4 worm cellular contexts compared by ENCODE assay signal in the genomic region with DNA sequence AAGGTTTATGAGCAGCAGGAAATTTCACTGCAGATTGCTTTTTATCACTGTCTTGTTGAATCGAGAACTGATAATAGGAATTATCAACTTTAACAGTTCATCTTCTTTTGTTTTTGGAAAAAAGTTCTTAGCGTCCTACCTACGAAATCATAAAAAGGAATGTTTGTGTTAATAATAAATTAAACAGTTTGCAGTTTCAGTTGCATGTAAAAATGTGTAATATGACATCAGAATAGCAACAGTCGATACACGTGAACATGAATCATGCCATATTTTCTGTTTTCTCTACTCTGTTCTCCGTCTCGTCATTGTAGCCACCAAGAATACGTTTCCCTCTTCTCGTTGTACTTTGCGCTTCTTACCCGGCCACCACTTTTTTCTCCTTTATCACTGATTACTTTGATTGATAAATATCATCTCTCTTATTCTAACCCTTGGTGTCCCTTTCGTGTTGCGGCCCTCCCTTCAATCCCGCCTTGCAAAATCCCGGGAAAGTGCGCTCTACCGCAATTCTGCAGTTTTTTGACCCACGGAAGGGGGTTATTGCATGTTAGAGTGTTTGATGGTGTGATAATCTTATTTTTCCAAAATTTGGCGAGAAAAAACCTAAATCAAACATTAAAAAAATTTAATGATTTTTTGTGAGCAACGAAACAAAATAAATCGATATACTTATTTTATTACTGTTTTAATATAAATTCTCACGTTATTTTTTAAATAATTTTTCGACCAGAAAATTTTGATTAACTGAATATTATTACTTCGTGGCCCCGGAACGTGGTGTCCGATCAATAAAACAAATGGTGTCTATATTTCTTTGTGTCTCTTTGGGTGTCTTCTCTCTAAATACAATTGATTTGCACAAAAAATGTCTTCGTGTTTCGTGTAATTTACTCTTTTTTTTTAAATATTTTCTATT.
A peak's percentile ranks its signal among the peaks of the same experiment; 100 is the strongest.
TF ChIP-seq lines count a peak whose summit lies in the region.

A gene (plus strand): TSS at position 869 of the 919 bp plus-strand sequence.

TF ChIP-seq in whole organism, L1 larva, 84 proteins besides CTCF, POLR2A, EP300 and RAD21 (continued from another document):
- peak; percentile 68 for TF ChIP-seq nhr-20 (tag; optimal IDR thresholded peaks at IDR 0.05; lab: Kevin White, UChicago)
- peak; percentile 53 for TF ChIP-seq nhr-19 (GFP tag; conservative IDR thresholded peaks at IDR 0.05; lab: Robert Waterston, UW)
- TF ChIP-seq efl-3 (GFP tag; optimal IDR thresholded peaks at IDR 0.05; lab: Kevin White, UChicago): no peak
- no peak for TF ChIP-seq unc-98 (GFP tag; IDR thresholded peaks at IDR 0.05; lab: Robert Waterston, UW)
- peak in 1 of 2 experiments; percentile 42 for TF ChIP-seq lsy-2 (tag; optimal IDR thresholded peaks at IDR 0.05; lab: Kevin White, UChicago)
- no peak for TF ChIP-seq nhr-28 (tag; optimal IDR thresholded peaks at IDR 0.05; lab: Kevin White, UChicago)
- TF ChIP-seq mep-1 (tag; optimal IDR thresholded peaks at IDR 0.05; lab: Kevin White, UChicago): peak; percentile 46
- TF ChIP-seq C16A3.4 (tag; optimal IDR thresholded peaks at IDR 0.05; lab: Kevin White, UChicago): peak; percentile 20
- TF ChIP-seq ceh-88 (GFP tag; IDR thresholded peaks at IDR 0.05; lab: Robert Waterston, UW): no peak
- TF ChIP-seq efl-1 (optimal IDR thresholded peaks at IDR 0.05; lab: Kevin White, UChicago): peak; percentile 4 to 22
- peak; percentile 10 to 88 for TF ChIP-seq efl-1 (GFP tag; optimal IDR thresholded peaks at IDR 0.05 in 1 of 2; lab: Kevin White, UChicago)
- peak; percentile 43 for TF ChIP-seq rnt-1 (tag; optimal IDR thresholded peaks at IDR 0.05; lab: Kevin White, UChicago)
- no peak for TF ChIP-seq hlh-4 (tag; optimal IDR thresholded peaks at IDR 0.05; lab: Kevin White, UChicago)
- peak; percentile 77 for TF ChIP-seq elt-2 (tag; optimal IDR thresholded peaks at IDR 0.05; lab: Kevin White, UChicago)
- TF ChIP-seq ces-1 (GFP tag; optimal IDR thresholded peaks at IDR 0.05; lab: Kevin White, UChicago): no peak
- TF ChIP-seq lin-13 (GFP tag; optimal IDR thresholded peaks at IDR 0.05; lab: Kevin White, UChicago): no peak
- TF ChIP-seq aly-2 (tag; optimal IDR thresholded peaks at IDR 0.05; lab: Kevin White, UChicago): no peak
- no peak for TF ChIP-seq ets-5 (GFP tag; IDR thresholded peaks at IDR 0.05; lab: Robert Waterston, UW)
- TF ChIP-seq blmp-1 (tag; optimal IDR thresholded peaks at IDR 0.05; lab: Kevin White, UChicago): peak; percentile 83
- TF ChIP-seq snu-23 (GFP tag; optimal IDR thresholded peaks at IDR 0.05; lab: Kevin White, UChicago): peak; percentile 65
- TF ChIP-seq sox-4 (tag; optimal IDR thresholded peaks at IDR 0.05; lab: Kevin White, UChicago): no peak
- TF ChIP-seq hpl-2 (GFP tag; optimal IDR thresholded peaks at IDR 0.05; lab: Kevin White, UChicago): no peak
- TF ChIP-seq nhr-90 (tag; optimal IDR thresholded peaks at IDR 0.05; lab: Kevin White, UChicago; ENCODE audit: poor library complexity): peak; percentile 14
- TF ChIP-seq isw-1 (GFP tag; IDR thresholded peaks at IDR 0.05; lab: Robert Waterston, UW): no peak
- TF ChIP-seq skn-1 (tag; optimal IDR thresholded peaks at IDR 0.05; lab: Kevin White, UChicago): peak; percentile 48
- peak; percentile 75 for TF ChIP-seq nhr-71 (tag; optimal IDR thresholded peaks at IDR 0.05; lab: Kevin White, UChicago)
- TF ChIP-seq nhr-77 (tag; optimal IDR thresholded peaks at IDR 0.05; lab: Kevin White, UChicago): no peak

TF ChIP-seq in whole organism, L2 larva, 48 proteins besides CTCF, POLR2A, EP300 and RAD21 (continued from another document):
- TF ChIP-seq sma-9 (GFP tag; optimal IDR thresholded peaks at IDR 0.05; lab: Kevin White, UChicago) (peak; percentile 71), sma-9 (tag; optimal IDR thresholded peaks at IDR 0.05; lab: Kevin White, UChicago) (no peak), nhr-237 (tag; optimal IDR thresholded peaks at IDR 0.05; lab: Kevin White, UChicago) (no peak), mdl-1 (tag; optimal IDR thresholded peaks at IDR 0.05; lab: Kevin White, UChicago) (peak in 1 of 2 experiments; percentile 5), ztf-1 (GFP tag; conservative IDR thresholded peaks at IDR 0.05; lab: Robert Waterston, UW) (no peak), F13H6.1 (tag; optimal IDR thresholded peaks at IDR 0.05; lab: Kevin White, UChicago) (peak; percentile 49), fos-1 (tag; optimal IDR thresholded peaks at IDR 0.05; lab: Kevin White, UChicago) (peak; percentile 60), blmp-1 (tag; optimal IDR thresholded peaks at IDR 0.05; lab: Kevin White, UChicago; ENCODE audit: insufficient read depth) (peak; percentile 58), lsy-2 (tag; optimal IDR thresholded peaks at IDR 0.05; lab: Kevin White, UChicago) (peak in 1 of 2 experiments; percentile 1)
TF ChIP-seq in whole organism, L2 larva: peak in this region for 13.

TF ChIP-seq in whole organism, L3 larva, 47 proteins besides CTCF, POLR2A, EP300 and RAD21 (continued from another document):
- TF ChIP-seq ceh-82 (tag; optimal IDR thresholded peaks at IDR 0.05; lab: Kevin White, UChicago) (no peak), nfya-1 (tag; optimal IDR thresholded peaks at IDR 0.05; lab: Kevin White, UChicago; ENCODE audit: insufficient read depth) (peak; percentile 18), ama-1 (optimal IDR thresholded peaks at IDR 0.05; lab: Kevin White, UChicago) (no peak), nhr-43 (tag; optimal IDR thresholded peaks at IDR 0.05; lab: Kevin White, UChicago; ENCODE audit: poor library complexity, severe bottlenecking) (peak; percentile 71)

TF ChIP-seq in whole organism, L4 larva, 104 proteins besides CTCF, POLR2A, EP300 and RAD21 (continued from another document):
- no peak for TF ChIP-seq R02D3.7 (tag; optimal IDR thresholded peaks at IDR 0.05; lab: Kevin White, UChicago)
- peak; percentile 59 for TF ChIP-seq nhr-48 (tag; optimal IDR thresholded peaks at IDR 0.05; lab: Kevin White, UChicago)
- no peak for TF ChIP-seq T26A8.4 (GFP tag; IDR thresholded peaks at IDR 0.05; lab: Robert Waterston, UW)
- peak; percentile 13 for TF ChIP-seq nhr-102 (tag; optimal IDR thresholded peaks at IDR 0.05; lab: Kevin White, UChicago)
- TF ChIP-seq nhr-6 (tag; optimal IDR thresholded peaks at IDR 0.05; lab: Kevin White, UChicago): peak; percentile 19
- no peak for TF ChIP-seq spr-3 (GFP tag; optimal IDR thresholded peaks at IDR 0.05; lab: Kevin White, UChicago)
- no peak for TF ChIP-seq egl-27 (tag; optimal IDR thresholded peaks at IDR 0.05; lab: Kevin White, UChicago)
- TF ChIP-seq pha-4 (GFP tag; IDR thresholded peaks at IDR 0.05; lab: Robert Waterston, UW): no peak
- TF ChIP-seq pha-4 (tag; optimal IDR thresholded peaks at IDR 0.05; lab: Kevin White, UChicago): no peak
- TF ChIP-seq unc-62 (GFP tag; optimal IDR thresholded peaks at IDR 0.05 in 1 of 2; lab: Kevin White, UChicago): peak in 1 of 2 experiments; percentile 11
- TF ChIP-seq unc-62 (tag; optimal IDR thresholded peaks at IDR 0.05; lab: Kevin White, UChicago): peak; percentile 13
- no peak for TF ChIP-seq fos-1 (tag; optimal IDR thresholded peaks at IDR 0.05; lab: Kevin White, UChicago)
- peak; percentile 38 for TF ChIP-seq gei-8 (GFP tag; optimal IDR thresholded peaks at IDR 0.05; lab: Kevin White, UChicago)
- TF ChIP-seq dmd-9 (GFP tag; IDR thresholded peaks at IDR 0.05; lab: Robert Waterston, UW): no peak
- TF ChIP-seq daf-16 (GFP tag; optimal IDR thresholded peaks at IDR 0.05; lab: Kevin White, UChicago): no peak
- peak; percentile 72 for TF ChIP-seq daf-16 (tag; optimal IDR thresholded peaks at IDR 0.05; lab: Kevin White, UChicago)
- TF ChIP-seq lin-1 (GFP tag; IDR thresholded peaks at IDR 0.05; lab: Robert Waterston, UW): no peak
- 0 out of 2 replicates have a peak, but pooled peaks have one; percentile 21 for TF ChIP-seq saeg-2 (GFP tag; IDR thresholded peaks at IDR 0.05; lab: Robert Waterston, UW)
- TF ChIP-seq lin-38 (GFP tag; IDR thresholded peaks at IDR 0.05; lab: Robert Waterston, UW): no peak
- peak; percentile 39 for TF ChIP-seq mep-1 (tag; optimal IDR thresholded peaks at IDR 0.05; lab: Kevin White, UChicago)
- TF ChIP-seq ctbp-1 (GFP tag; IDR thresholded peaks at IDR 0.05; lab: Robert Waterston, UW): 0 out of 2 replicates have a peak, but pooled peaks have one; percentile 30
- peak; percentile 67; the same call in 1 of the 2 replicates for TF ChIP-seq php-3 (GFP tag; IDR thresholded peaks at IDR 0.05; lab: Robert Waterston, UW)
- no peak for TF ChIP-seq daf-12 (tag; optimal IDR thresholded peaks at IDR 0.05; lab: Kevin White, UChicago)
- TF ChIP-seq Y48G9A.11 (GFP tag; IDR thresholded peaks at IDR 0.05; lab: Robert Waterston, UW): no peak
- no peak for TF ChIP-seq mdt-29 (GFP tag; IDR thresholded peaks at IDR 0.05; lab: Robert Waterston, UW)
- peak; percentile 60 for TF ChIP-seq nhr-11 (tag; optimal IDR thresholded peaks at IDR 0.05; lab: Kevin White, UChicago)
- no peak for TF ChIP-seq Y5F2A.4 (GFP tag; optimal IDR thresholded peaks at IDR 0.05; lab: Kevin White, UChicago)
- peak; percentile 93 for TF ChIP-seq nhr-28 (tag; optimal IDR thresholded peaks at IDR 0.05; lab: Kevin White, UChicago)
- no peak for TF ChIP-seq dmd-8 (GFP tag; IDR thresholded peaks at IDR 0.05; lab: Robert Waterston, UW)
- no peak for TF ChIP-seq ces-1 (GFP tag; optimal IDR thresholded peaks at IDR 0.05; lab: Kevin White, UChicago)
- no peak for TF ChIP-seq ceh-32 (tag; optimal IDR thresholded peaks at IDR 0.05; lab: Kevin White, UChicago; ENCODE audit: poor library complexity)
- no peak for TF ChIP-seq nhr-25 (tag; optimal IDR thresholded peaks at IDR 0.05; lab: Kevin White, UChicago; ENCODE audit: borderline replicate concordance, insufficient read depth)
- TF ChIP-seq daf-8 (GFP tag; IDR thresholded peaks at IDR 0.05; lab: Robert Waterston, UW): no peak
- no peak for TF ChIP-seq nhr-111 (GFP tag; optimal IDR thresholded peaks at IDR 0.05; lab: Kevin White, UChicago)
- TF ChIP-seq dve-1 (tag; optimal IDR thresholded peaks at IDR 0.05; lab: Kevin White, UChicago; ENCODE audit: insufficient read depth): peak; percentile 77
- TF ChIP-seq nhr-10 (tag; optimal IDR thresholded peaks at IDR 0.05; lab: Kevin White, UChicago): peak; percentile 63
- TF ChIP-seq hmg-1.1 (GFP tag; IDR thresholded peaks at IDR 0.05; lab: Robert Waterston, UW): 0 out of 2 replicates have a peak, but pooled peaks have one; percentile 42
- TF ChIP-seq hlh-11 (tag; optimal IDR thresholded peaks at IDR 0.05; lab: Kevin White, UChicago): peak; percentile 84
- TF ChIP-seq spr-1 (tag; optimal IDR thresholded peaks at IDR 0.05; lab: Kevin White, UChicago): no peak
- peak in 1 of 2 experiments; percentile 34 for TF ChIP-seq lsy-2 (tag; optimal IDR thresholded peaks at IDR 0.05; lab: Kevin White, UChicago)
- no peak for TF ChIP-seq attf-4 (tag; optimal IDR thresholded peaks at IDR 0.05; lab: Kevin White, UChicago)
TF ChIP-seq in whole organism, L4 larva: peak in this region for 23.
